Worm (Caenorhabditis elegans) whole organism, midembryonic: ENCODE data around the gene faah-6.

Experiments
- T22C8.4 ChIP-seq: fragments of 200-800 bp; sonication (Bioruptor generic); IDR thresholded peaks from 2 replicates; pipeline ENCODE4 v1.3.6; 2022; ENCODE audit warnings: missing genetic modification characterization, missing compliant biosample characterization
- cog-1 ChIP-seq: sonication (generic microtip); optimal IDR thresholded peaks from 2 replicates; lab custom pipeline; 2016; ENCODE audit warnings: missing genetic modification characterization, missing compliant biosample characterization
- flt-1 ChIP-seq: fragments of 200-800 bp; sonication (Bioruptor generic); IDR thresholded peaks from 2 replicates; pipeline ENCODE4 v1.3.6; 2022; ENCODE audit warnings: missing genetic modification characterization, missing compliant biosample characterization
- med-1 ChIP-seq: sonication (generic microtip); optimal IDR thresholded peaks from 2 replicates; lab custom pipeline; 2017; ENCODE audit warnings: missing genetic modification characterization, mild to moderate bottlenecking, missing compliant biosample characterization, antibody characterized with exemption, missing genetic modification reagents; ENCODE audit not compliant: insufficient read depth
- ref-1 ChIP-seq: fragments of 200-800 bp; sonication (Bioruptor generic); conservative IDR thresholded peaks from 2 replicates; pipeline ENCODE4 v1.3.6; 2022; ENCODE audit warnings: missing genetic modification reagents, missing genetic modification characterization, missing compliant biosample characterization
- ztf-23 ChIP-seq: fragments of 200-800 bp; sonication (Bioruptor generic); IDR thresholded peaks from 2 replicates; pipeline ENCODE4 v1.3.6; 2022; ENCODE audit warnings: missing genetic modification reagents, missing genetic modification characterization, missing compliant biosample characterization

ce11 chrIII:11694506-11694947 lies 44.3 kb downstream of the faah-6 start:
- 0 out of 2 replicates have a peak, but pooled peaks have one; percentile 15 for TF ChIP-seq ztf-23 (GFP tag; lab: Robert Waterston, UW)
- TF ChIP-seq cog-1 (tag; lab: Kevin White, UChicago), result no peak
- no peak for TF ChIP-seq med-1 (GFP tag; lab: Kevin White, UChicago)
- no peak for TF ChIP-seq flt-1 (GFP tag; lab: Robert Waterston, UW)
- no peak for TF ChIP-seq ref-1
- TF ChIP-seq T22C8.4 (GFP tag; lab: Robert Waterston, UW), result no peak
